Fruit fly (Drosophila melanogaster) whole organism, prepupa: Measurements from ENCODE around the gene drm.

ENCODE experiments used
- CG10631 ChIP-seq: fragments of 200-800 bp; sonication (Bioruptor generic); optimal IDR thresholded peaks from 2 replicates; lab custom pipeline; 2016; ENCODE audit warnings: missing biosample characterization, missing genetic modification characterization
- CG10669 ChIP-seq: fragments of 200-800 bp; sonication (Bioruptor generic); optimal IDR thresholded peaks from 3 replicates; lab custom pipeline; 2018; ENCODE audit warnings: missing biosample characterization, mild to moderate bottlenecking, missing genetic modification characterization, moderate library complexity
- CG11294 ChIP-seq: fragments of 200-800 bp; sonication (Bioruptor generic); IDR thresholded peaks from 2 replicates; pipeline ENCODE4 v1.3.6; 2022; ENCODE audit warnings: missing biosample characterization, missing genetic modification characterization
- CG11762 ChIP-seq: fragments of 200-800 bp; sonication (Bioruptor generic); optimal IDR thresholded peaks from 3 replicates; lab custom pipeline; 2016; ENCODE audit warnings: missing biosample characterization, missing genetic modification characterization; ENCODE audit not compliant: insufficient read depth
- CG11902 ChIP-seq: fragments of 200-800 bp; sonication (Bioruptor generic); optimal IDR thresholded peaks from 3 replicates; lab custom pipeline; 2016; ENCODE audit warnings: missing biosample characterization, missing genetic modification characterization
- CG15336 ChIP-seq: fragments of 200-800 bp; sonication (Bioruptor generic); IDR thresholded peaks from 2 replicates; pipeline ENCODE4 v1.3.6; 2022; ENCODE audit warnings: missing biosample characterization, missing genetic modification characterization
- CG16779 ChIP-seq: fragments of 200-800 bp; sonication (Bioruptor generic); optimal IDR thresholded peaks from 3 replicates; lab custom pipeline; 2017; ENCODE audit warnings: missing biosample characterization, mild to moderate bottlenecking, missing genetic modification characterization
- CG3032 ChIP-seq: fragments of 200-800 bp; optimal IDR thresholded peaks from 2 replicates; lab custom pipeline; 2019; ENCODE audit warnings: missing biosample characterization, mild to moderate bottlenecking, missing genetic modification characterization, moderate library complexity
- CG31627 ChIP-seq: fragments of 200-800 bp; sonication (Bioruptor generic); optimal IDR thresholded peaks from 3 replicates; lab custom pipeline; 2016; ENCODE audit warnings: missing biosample characterization, missing genetic modification characterization
- CG32006 ChIP-seq: fragments of 200-800 bp; sonication (Bioruptor generic); optimal IDR thresholded peaks from 3 replicates; lab custom pipeline; 2017; ENCODE audit warnings: missing biosample characterization, mild to moderate bottlenecking, missing genetic modification characterization
- CG34406 ChIP-seq: fragments of 200-800 bp; sonication (Bioruptor generic); optimal IDR thresholded peaks from 3 replicates; lab custom pipeline; 2016; ENCODE audit warnings: missing biosample characterization, missing genetic modification characterization
- CG4318 ChIP-seq: fragments of 200-800 bp; sonication (Bioruptor generic); optimal IDR thresholded peaks from 3 replicates; lab custom pipeline; 2017; ENCODE audit warnings: missing biosample characterization, mild to moderate bottlenecking, missing genetic modification characterization
- CG6163 ChIP-seq: fragments of 200-800 bp; sonication (Bioruptor generic); IDR thresholded peaks from 3 replicates; pipeline ENCODE4 v1.3.6; 2022; ENCODE audit warnings: missing biosample characterization, missing genetic modification characterization
- CG6276 ChIP-seq: fragments of 200-800 bp; sonication (Bioruptor generic); optimal IDR thresholded peaks from 2 replicates; lab custom pipeline; 2017; ENCODE audit warnings: missing biosample characterization, mild to moderate bottlenecking, missing genetic modification characterization
- CG6792 ChIP-seq: fragments of 200-800 bp; sonication (Bioruptor generic); optimal IDR thresholded peaks from 3 replicates; lab custom pipeline; 2016; ENCODE audit warnings: missing biosample characterization, missing genetic modification characterization
- CG6808 ChIP-seq: fragments of 200-800 bp; sonication (Bioruptor generic); optimal IDR thresholded peaks from 3 replicates; lab custom pipeline; 2017; ENCODE audit warnings: missing biosample characterization, missing genetic modification characterization, mild to moderate bottlenecking, moderate library complexity, missing genetic modification reagents
- CG6854 ChIP-seq: fragments of 200-800 bp; sonication (Bioruptor generic); optimal IDR thresholded peaks from 2 replicates; lab custom pipeline; 2017; ENCODE audit warnings: missing biosample characterization, mild to moderate bottlenecking, missing genetic modification characterization
- CG8319 ChIP-seq: fragments of 200-800 bp; sonication (Bioruptor generic); optimal IDR thresholded peaks from 3 replicates; lab custom pipeline; 2016; ENCODE audit warnings: missing biosample characterization, missing genetic modification characterization
- CG8632 ChIP-seq: fragments of 200-800 bp; sonication (Bioruptor generic); optimal IDR thresholded peaks from 3 replicates; lab custom pipeline; 2016; ENCODE audit warnings: missing biosample characterization, missing genetic modification characterization
- Eip78C ChIP-seq: fragments of 200-800 bp; sonication (Bioruptor generic); peaks from one replicate; lab custom pipeline; 2016; ENCODE audit warnings: missing biosample characterization, missing genetic modification characterization
- Eip93F ChIP-seq: fragments of 200-800 bp; sonication (Bioruptor generic); optimal IDR thresholded peaks from 2 replicates; lab custom pipeline; 2016; ENCODE audit warnings: missing biosample characterization, mild to moderate bottlenecking, missing genetic modification characterization
- Ets21C ChIP-seq: fragments of 200-800 bp; sonication (Bioruptor generic); optimal IDR thresholded peaks from 3 replicates; lab custom pipeline; 2016; ENCODE audit warnings: missing biosample characterization, missing genetic modification characterization
- Ets96B ChIP-seq: fragments of 200-800 bp; optimal IDR thresholded peaks from 2 replicates; lab custom pipeline; 2019; ENCODE audit warnings: missing biosample characterization, mild to moderate bottlenecking, missing genetic modification characterization, moderate library complexity
- Gug ChIP-seq: fragments of 200-800 bp; sonication (Bioruptor generic); IDR thresholded peaks from 2 replicates; pipeline ENCODE4 v1.3.6; 2022; ENCODE audit warnings: missing biosample characterization, missing genetic modification characterization
- Hr38 ChIP-seq: sonication (Bioruptor generic); optimal IDR thresholded peaks from 2 replicates; lab custom pipeline; 2016; ENCODE audit warnings: missing biosample characterization, missing genetic modification characterization
- Hr39 ChIP-seq: fragments of 200-800 bp; sonication (Bioruptor generic); optimal IDR thresholded peaks from 2 replicates; lab custom pipeline; 2016; ENCODE audit warnings: missing biosample characterization, missing genetic modification characterization
- Met ChIP-seq: fragments of 200-800 bp; sonication (Bioruptor generic); optimal IDR thresholded peaks from 3 replicates; lab custom pipeline; 2016; ENCODE audit warnings: missing biosample characterization, missing genetic modification characterization
- OdsH ChIP-seq: fragments of 200-800 bp; sonication (Bioruptor generic); optimal IDR thresholded peaks from 3 replicates; lab custom pipeline; 2016; ENCODE audit warnings: missing biosample characterization, missing genetic modification characterization
- Smox ChIP-seq: fragments of 200-800 bp; sonication (Bioruptor generic); optimal IDR thresholded peaks from 3 replicates; lab custom pipeline; 2016; ENCODE audit warnings: missing biosample characterization, missing genetic modification characterization
- Sox102F ChIP-seq: fragments of 200-800 bp; sonication (Bioruptor generic); optimal IDR thresholded peaks from 2 replicates; lab custom pipeline; 2016; ENCODE audit warnings: missing biosample characterization, mild to moderate bottlenecking, missing genetic modification characterization
- Sox14 ChIP-seq: fragments of 200-800 bp; sonication (Bioruptor generic); optimal IDR thresholded peaks from 3 replicates; lab custom pipeline; 2016; ENCODE audit warnings: missing biosample characterization, missing genetic modification characterization
- Sox15 ChIP-seq: fragments of 200-800 bp; sonication (Bioruptor generic); optimal IDR thresholded peaks from 3 replicates; lab custom pipeline; 2016; ENCODE audit warnings: missing biosample characterization, missing genetic modification characterization
- achi ChIP-seq: fragments of 200-800 bp; sonication (Bioruptor generic); optimal IDR thresholded peaks from 3 replicates; lab custom pipeline; 2016; ENCODE audit warnings: missing biosample characterization, missing genetic modification characterization
- acj6 ChIP-seq: fragments of 200-800 bp; sonication (Bioruptor generic); optimal IDR thresholded peaks from 3 replicates; lab custom pipeline; 2016; ENCODE audit warnings: missing biosample characterization, missing genetic modification characterization
- cyc ChIP-seq: fragments of 200-800 bp; sonication (Bioruptor generic); optimal IDR thresholded peaks from 3 replicates; lab custom pipeline; 2016; ENCODE audit warnings: missing biosample characterization, missing genetic modification characterization
- dac ChIP-seq: fragments of 200-800 bp; sonication (Bioruptor generic); optimal IDR thresholded peaks from 2 replicates; lab custom pipeline; 2017; ENCODE audit warnings: missing biosample characterization, mild to moderate bottlenecking, missing genetic modification characterization
- eg ChIP-seq: fragments of 200-800 bp; sonication (Bioruptor generic); IDR thresholded peaks from 3 replicates; pipeline ENCODE4 v1.3.6; 2022; ENCODE audit warnings: missing biosample characterization, missing genetic modification characterization
- esn ChIP-seq: fragments of 200-800 bp; sonication (Bioruptor generic); optimal IDR thresholded peaks from 2 replicates; lab custom pipeline; 2016; ENCODE audit warnings: missing biosample characterization, mild to moderate bottlenecking, missing genetic modification characterization, moderate library complexity
- fd85E ChIP-seq: fragments of 200-800 bp; sonication (Bioruptor generic); optimal IDR thresholded peaks from 3 replicates; lab custom pipeline; 2016; ENCODE audit warnings: missing biosample characterization, missing genetic modification characterization
- fkh ChIP-seq: fragments of 200-800 bp; sonication (Bioruptor generic); optimal IDR thresholded peaks from 3 replicates; lab custom pipeline; 2017; ENCODE audit warnings: missing biosample characterization, mild to moderate bottlenecking, missing genetic modification characterization, moderate library complexity
- lz ChIP-seq: fragments of 200-800 bp; sonication (Bioruptor generic); optimal IDR thresholded peaks from 3 replicates; lab custom pipeline; 2016; ENCODE audit warnings: missing biosample characterization, missing genetic modification characterization
- net ChIP-seq: fragments of 200-800 bp; sonication (Bioruptor generic); optimal IDR thresholded peaks from 3 replicates; lab custom pipeline; 2016; ENCODE audit warnings: missing biosample characterization, missing genetic modification characterization
- pdm3 ChIP-seq: fragments of 200-800 bp; sonication (Bioruptor generic); optimal IDR thresholded peaks from 3 replicates; lab custom pipeline; 2016; ENCODE audit warnings: missing biosample characterization, missing genetic modification characterization
- spab ChIP-seq: fragments of 200-800 bp; sonication (Bioruptor generic); optimal IDR thresholded peaks from 2 replicates; lab custom pipeline; 2017; ENCODE audit warnings: missing biosample characterization, mild to moderate bottlenecking, missing genetic modification characterization, missing genetic modification reagents
- ss ChIP-seq, 2 experiments: fragments of 200-800 bp; sonication (Bioruptor generic); optimal IDR thresholded peaks; 2 replicates in 1 of 2; 3 replicates in 1 of 2; lab custom pipeline; 2017 to 2018; ENCODE audit warnings: mild to moderate bottlenecking in 2 of 2, missing biosample characterization in 2 of 2, missing genetic modification characterization in 2 of 2, moderate library complexity in 1 of 2
- svp ChIP-seq: fragments of 200-800 bp; sonication (Bioruptor generic); peaks from one replicate; lab custom pipeline; 2016; ENCODE audit warnings: missing biosample characterization, missing genetic modification characterization
- topi ChIP-seq: fragments of 200-800 bp; sonication (Bioruptor generic); optimal IDR thresholded peaks from 3 replicates; lab custom pipeline; 2016; ENCODE audit warnings: missing biosample characterization, missing genetic modification characterization
- vri ChIP-seq: fragments of 200-800 bp; sonication (Bioruptor generic); optimal IDR thresholded peaks from 3 replicates; lab custom pipeline; 2016; ENCODE audit warnings: missing biosample characterization, mild to moderate bottlenecking, missing genetic modification characterization

Gene drm

DNA sequence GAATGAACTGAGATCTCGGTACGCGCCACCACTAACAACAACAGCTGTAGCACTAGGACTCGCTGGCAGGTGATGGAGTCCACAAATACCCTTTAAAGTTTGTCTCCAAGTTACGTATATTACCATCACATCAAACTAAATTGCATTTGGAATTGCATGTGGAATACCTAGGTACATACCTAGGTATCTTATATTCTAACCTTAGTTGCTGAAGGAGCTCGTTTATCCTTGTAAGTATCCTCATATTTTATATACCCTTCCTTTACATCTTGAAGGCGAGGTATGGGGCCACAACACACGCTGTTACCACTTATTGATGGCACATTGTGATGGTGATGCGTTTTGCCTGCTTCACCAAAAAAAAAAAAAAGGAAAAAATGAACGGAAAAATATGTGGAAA is 28.3 kb downstream of the drm start (continued):
- TF ChIP-seq dac (GFP tag; lab: Kevin White, UChicago) (no peak), CG6808 (GFP tag; lab: Kevin White, UChicago) (no peak), CG6163 (no peak; the same call in 2 of the 3 replicates), CG10669 (GFP tag; lab: Kevin White, UChicago) (peak; percentile 34), eg (GFP tag; lab: Robert Waterston, UW) (no peak), Smox (peak; percentile 9), CG11762 (GFP tag; lab: Kevin White, UChicago) (no peak), CG16779 (tag; lab: Kevin White, UChicago) (peak; percentile 0), ss (GFP tag; optimal IDR thresholded peaks at IDR 0.05; lab: Kevin White, UChicago) (no peak), topi (GFP tag; lab: Kevin White, UChicago) (peak; percentile 35), CG6792 (peak; percentile 33), Sox15 (GFP tag; lab: Kevin White, UChicago) (no peak), lz (GFP tag; lab: Kevin White, UChicago) (peak; percentile 22), CG6854 (no peak), cyc (GFP tag; lab: Kevin White, UChicago) (peak; percentile 42), acj6 (GFP tag; lab: Kevin White, UChicago) (no peak), fkh (GFP tag; lab: Kevin White, UChicago) (no peak), CG11294 (GFP tag; lab: Robert Waterston, UW) (no peak), CG3032 (tag; lab: Kevin White, UChicago) (peak; percentile 32), CG6276 (GFP tag; lab: Kevin White, UChicago) (no peak)
- TF ChIP-seq, all 60 proteins: peak for 26

DNA sequence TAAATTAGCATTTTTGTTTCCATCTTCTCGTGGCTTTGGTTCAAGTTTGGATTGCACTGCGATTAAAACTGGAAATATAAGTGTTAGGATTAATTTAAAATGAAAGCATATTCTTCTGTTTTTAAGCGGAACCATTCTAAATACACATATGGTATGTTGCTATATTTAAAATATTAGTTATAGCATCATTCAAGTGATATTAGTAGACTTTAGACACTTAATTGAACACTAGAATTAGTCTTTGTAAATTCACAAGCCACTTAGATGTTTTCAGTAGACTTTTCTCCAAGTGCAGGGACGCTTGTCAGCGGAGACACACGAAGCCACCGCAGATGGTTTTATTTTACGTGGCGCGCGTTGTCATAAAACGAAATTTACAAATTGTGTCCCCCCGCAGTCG is 30.8 kb downstream of the drm start:
- TF ChIP-seq Ets96B (tag; lab: Kevin White, UChicago), result no peak
- peak; percentile 32 for TF ChIP-seq lz (GFP tag; lab: Kevin White, UChicago)
- no peak for TF ChIP-seq Hr38 (GFP tag; lab: Kevin White, UChicago)
- TF ChIP-seq CG16779 (tag; lab: Kevin White, UChicago), result no peak
- TF ChIP-seq CG34406 (GFP tag; lab: Kevin White, UChicago), result no peak
- TF ChIP-seq Sox102F (GFP tag; lab: Kevin White, UChicago), result peak; percentile 54
- no peak for TF ChIP-seq vri (GFP tag; lab: Kevin White, UChicago)
- no peak for TF ChIP-seq CG11902 (GFP tag; lab: Kevin White, UChicago)
- peak; percentile 24 for TF ChIP-seq CG6792
- no peak for TF ChIP-seq spab (GFP tag; lab: Kevin White, UChicago)
- TF ChIP-seq svp (GFP tag; lab: Kevin White, UChicago), result peak; percentile 79
- no peak for TF ChIP-seq CG3032 (tag; lab: Kevin White, UChicago)
- peak; percentile 32 for TF ChIP-seq Smox
- TF ChIP-seq CG6276 (GFP tag; lab: Kevin White, UChicago), result no peak
- no peak for TF ChIP-seq achi (GFP tag; lab: Kevin White, UChicago)
- no peak for TF ChIP-seq Eip93F (GFP tag; lab: Kevin White, UChicago)
- TF ChIP-seq Met (GFP tag; lab: Kevin White, UChicago), result peak; percentile 24
- TF ChIP-seq cyc (GFP tag; lab: Kevin White, UChicago), result peak; percentile 16
- TF ChIP-seq Sox14 (GFP tag; lab: Kevin White, UChicago), result peak; percentile 17
- no peak for TF ChIP-seq CG8319 (GFP tag; lab: Kevin White, UChicago)
- TF ChIP-seq pdm3 (GFP tag; lab: Kevin White, UChicago), result peak; percentile 31
- 0 out of 2 replicates have a peak, but pooled peaks have one; percentile 10 for TF ChIP-seq CG15336 (GFP tag; lab: Robert Waterston, UW)
- TF ChIP-seq acj6 (GFP tag; lab: Kevin White, UChicago), result peak; percentile 26
- no peak for TF ChIP-seq CG6808 (GFP tag; lab: Kevin White, UChicago)
- TF ChIP-seq CG4318 (GFP tag; lab: Kevin White, UChicago), result no peak
- no peak for TF ChIP-seq CG32006
- TF ChIP-seq fkh (GFP tag; lab: Kevin White, UChicago), result no peak
- peak; percentile 59 for TF ChIP-seq esn (GFP tag; lab: Kevin White, UChicago)
- peak; percentile 41 for TF ChIP-seq Hr39 (GFP tag; lab: Kevin White, UChicago)
- TF ChIP-seq dac (GFP tag; lab: Kevin White, UChicago), result no peak
- TF ChIP-seq Gug (GFP tag; lab: Robert Waterston, UW), result no peak
- TF ChIP-seq CG31627 (GFP tag; lab: Kevin White, UChicago), result peak; percentile 38
- TF ChIP-seq topi (GFP tag; lab: Kevin White, UChicago), result peak; percentile 46
- peak; percentile 67 for TF ChIP-seq Eip78C
- TF ChIP-seq CG8632 (GFP tag; lab: Kevin White, UChicago), result no peak
- TF ChIP-seq CG11762 (GFP tag; lab: Kevin White, UChicago), result no peak
- TF ChIP-seq net, result no peak
- no peak for TF ChIP-seq CG10669 (GFP tag; lab: Kevin White, UChicago)
- no peak for TF ChIP-seq fd85E (GFP tag; lab: Kevin White, UChicago)
- peak; percentile 48 for TF ChIP-seq Ets21C (GFP tag; lab: Kevin White, UChicago)
- TF ChIP-seq OdsH, result peak; percentile 28
- no peak for TF ChIP-seq CG10631
